Fruit fly (Drosophila melanogaster) whole organism, embryonic: ENCODE data around the gene CG45002.

Experiments
- B-H1 ChIP-seq: fragments of 200-800 bp; sonication (Bioruptor generic); IDR thresholded peaks from 3 replicates; pipeline ENCODE4 v1.3.6; 2022; ENCODE audit warnings: missing biosample characterization, missing genetic modification characterization
- Bdp1 ChIP-seq: fragments of 200-800 bp; sonication (Bioruptor generic); optimal IDR thresholded peaks from 3 replicates; lab custom pipeline; 2016; ENCODE audit warnings: missing biosample characterization, missing genetic modification characterization
- Blimp-1 ChIP-seq: fragments of 200-800 bp; sonication (Bioruptor generic); optimal IDR thresholded peaks from 3 replicates; lab custom pipeline; 2018; ENCODE audit warnings: missing biosample characterization, missing genetic modification characterization, mild to moderate bottlenecking, moderate library complexity, missing genetic modification reagents
- CG10654 ChIP-seq: fragments of 200-800 bp; sonication (Bioruptor generic); optimal IDR thresholded peaks from 2 replicates; lab custom pipeline; 2016; ENCODE audit warnings: missing biosample characterization, missing genetic modification characterization
- CG11398 ChIP-seq: fragments of 200-800 bp; sonication (Bioruptor generic); optimal IDR thresholded peaks from 2 replicates; lab custom pipeline; 2016; ENCODE audit warnings: missing biosample characterization, missing genetic modification characterization
- CG13624 ChIP-seq: fragments of 200-800 bp; sonication (Bioruptor generic); optimal IDR thresholded peaks from 2 replicates; lab custom pipeline; 2016; ENCODE audit warnings: missing biosample characterization, missing genetic modification characterization
- CG14710 ChIP-seq: fragments of 200-800 bp; sonication (Bioruptor generic); optimal IDR thresholded peaks from 3 replicates; lab custom pipeline; 2019; ENCODE audit warnings: missing biosample characterization, mild to moderate bottlenecking, missing genetic modification characterization, moderate library complexity
- CG14860 ChIP-seq: fragments of 200-800 bp; sonication (Bioruptor generic); IDR thresholded peaks from 3 replicates; pipeline ENCODE4 v1.3.6; 2022; ENCODE audit warnings: missing biosample characterization, missing genetic modification characterization; ENCODE audit not compliant: partially characterized antibody
- CG15514 ChIP-seq: fragments of 200-800 bp; sonication (Bioruptor generic); optimal IDR thresholded peaks from 3 replicates; lab custom pipeline; 2017; ENCODE audit warnings: missing biosample characterization, missing genetic modification characterization, mild to moderate bottlenecking, moderate library complexity, missing genetic modification reagents
- CG17568 ChIP-seq: fragments of 200-800 bp; sonication (Bioruptor generic); optimal IDR thresholded peaks from 2 replicates; lab custom pipeline; 2018; ENCODE audit warnings: missing biosample characterization, mild to moderate bottlenecking, missing genetic modification characterization, moderate library complexity
- CG17912 ChIP-seq: fragments of 200-800 bp; sonication (Bioruptor generic); optimal IDR thresholded peaks from 2 replicates; lab custom pipeline; 2018; ENCODE audit warnings: missing biosample characterization, mild to moderate bottlenecking, missing genetic modification characterization
- CG32532 ChIP-seq: fragments of 200-800 bp; sonication (Bioruptor generic); IDR thresholded peaks from 2 replicates; pipeline ENCODE4 v1.3.6; 2022; ENCODE audit warnings: missing biosample characterization, missing genetic modification characterization
- CG34224 ChIP-seq: fragments of 200-800 bp; sonication (Bioruptor generic); IDR thresholded peaks from 3 replicates; pipeline ENCODE4 v1.3.6; 2022; ENCODE audit warnings: missing biosample characterization, missing genetic modification characterization; ENCODE audit not compliant: partially characterized antibody
- CG3847 ChIP-seq: fragments of 200-800 bp; sonication (Bioruptor generic); IDR thresholded peaks from 2 replicates; pipeline ENCODE4 v1.3.6; 2022; ENCODE audit warnings: missing biosample characterization, missing genetic modification characterization
- CG3995 ChIP-seq: fragments of 200-800 bp; sonication (Bioruptor generic); optimal IDR thresholded peaks from 3 replicates; lab custom pipeline; 2016; ENCODE audit warnings: missing biosample characterization, missing genetic modification characterization
- CG7786 ChIP-seq: fragments of 200-800 bp; sonication (Bioruptor generic); optimal IDR thresholded peaks from 2 replicates; lab custom pipeline; 2016; ENCODE audit warnings: missing biosample characterization, missing genetic modification characterization
- CG8089 ChIP-seq: fragments of 200-800 bp; sonication (Bioruptor generic); optimal IDR thresholded peaks from 3 replicates; lab custom pipeline; 2016; ENCODE audit warnings: missing biosample characterization, missing genetic modification characterization
- CG8765 ChIP-seq: fragments of 200-800 bp; sonication (Bioruptor generic); IDR thresholded peaks from 2 replicates; pipeline ENCODE4 v1.3.6; 2022; ENCODE audit warnings: missing biosample characterization, missing genetic modification characterization
- Chrac-16 ChIP-seq: fragments of 200-800 bp; sonication (Bioruptor generic); optimal IDR thresholded peaks from 3 replicates; lab custom pipeline; 2016; ENCODE audit warnings: missing biosample characterization, missing genetic modification characterization
- Deaf1 ChIP-seq: fragments of 200-800 bp; optimal IDR thresholded peaks from 3 replicates; lab custom pipeline; 2019; ENCODE audit warnings: missing biosample characterization, mild to moderate bottlenecking, missing genetic modification characterization, moderate library complexity
- Doc3 ChIP-seq: fragments of 200-800 bp; sonication (Bioruptor generic); IDR thresholded peaks from 3 replicates; pipeline ENCODE4 v1.3.6; 2022; ENCODE audit warnings: missing biosample characterization, missing genetic modification characterization; ENCODE audit not compliant: partially characterized antibody
- Dp ChIP-seq: fragments of 200-800 bp; sonication (Bioruptor generic); optimal IDR thresholded peaks from 2 replicates; lab custom pipeline; 2018; ENCODE audit warnings: missing biosample characterization, mild to moderate bottlenecking, missing genetic modification characterization, moderate library complexity
- E2f2 ChIP-seq: fragments of 200-800 bp; sonication (Bioruptor generic); IDR thresholded peaks from 2 replicates; pipeline ENCODE4 v1.3.6; 2022; ENCODE audit warnings: missing biosample characterization, missing genetic modification characterization
- Lim3 ChIP-seq: fragments of 200-800 bp; sonication (Bioruptor generic); IDR thresholded peaks from 2 replicates; pipeline ENCODE4 v1.3.6; 2022; ENCODE audit warnings: missing biosample characterization, missing genetic modification characterization
- MESR4 ChIP-seq: fragments of 200-800 bp; sonication (Bioruptor generic); optimal IDR thresholded peaks from 2 replicates; lab custom pipeline; 2018; ENCODE audit warnings: missing biosample characterization, mild to moderate bottlenecking, missing genetic modification characterization, moderate library complexity
- Med ChIP-seq: fragments of 200-800 bp; sonication (Bioruptor generic); peaks from one replicate; lab custom pipeline; 2016; ENCODE audit warnings: missing biosample characterization, missing genetic modification characterization, mild to moderate bottlenecking, inconsistent platforms, moderate library complexity
- Nf-YA ChIP-seq: fragments of 200-800 bp; sonication (Bioruptor generic); IDR thresholded peaks from 2 replicates; pipeline ENCODE4 v1.3.6; 2022; ENCODE audit warnings: missing biosample characterization, missing genetic modification characterization
- Nf-YC ChIP-seq: fragments of 200-800 bp; optimal IDR thresholded peaks from 3 replicates; lab custom pipeline; 2019; ENCODE audit warnings: missing biosample characterization, mild to moderate bottlenecking, missing genetic modification characterization, moderate library complexity
- amos ChIP-seq: fragments of 200-800 bp; sonication (Bioruptor generic); IDR thresholded peaks from 2 replicates; pipeline ENCODE4 v1.3.6; 2022; ENCODE audit warnings: missing biosample characterization, missing genetic modification characterization; ENCODE audit not compliant: partially characterized antibody
- gfzf ChIP-seq: fragments of 200-800 bp; sonication (Bioruptor generic); optimal IDR thresholded peaks from 2 replicates; lab custom pipeline; 2016; ENCODE audit warnings: missing biosample characterization, mild to moderate bottlenecking, missing genetic modification characterization, moderate library complexity
- gsb ChIP-seq: fragments of 200-800 bp; sonication (Bioruptor generic); IDR thresholded peaks from 2 replicates; pipeline ENCODE4 v1.3.6; 2022; ENCODE audit warnings: missing biosample characterization, missing genetic modification characterization
- hb ChIP-seq: fragments of 200-800 bp; sonication (Bioruptor generic); IDR thresholded peaks from 3 replicates; pipeline ENCODE4 v1.3.6; 2022; ENCODE audit warnings: missing biosample characterization, missing genetic modification characterization; ENCODE audit not compliant: partially characterized antibody
- kah ChIP-seq: fragments of 200-800 bp; sonication (Bioruptor generic); optimal IDR thresholded peaks from 2 replicates; lab custom pipeline; 2018; ENCODE audit warnings: missing biosample characterization, mild to moderate bottlenecking, missing genetic modification characterization
- ken ChIP-seq: fragments of 200-800 bp; sonication (Bioruptor generic); IDR thresholded peaks from 3 replicates; pipeline ENCODE4 v1.3.6; 2022; ENCODE audit warnings: missing biosample characterization, missing genetic modification characterization
- lola ChIP-seq, 3 experiments: fragments of >200 bp in 2 of 3; fragments of 200-800 bp in 1 of 3; sonication (Bioruptor generic) in 1 of 3; optimal IDR thresholded peaks; 2 replicates each; lab custom pipeline; 2017 to 2019; ENCODE audit warnings: missing biosample characterization in 3 of 3, missing genetic modification characterization in 3 of 3, mild to moderate bottlenecking in 1 of 3, moderate library complexity in 1 of 3
- luna ChIP-seq: fragments of 200-800 bp; sonication (Bioruptor generic); optimal IDR thresholded peaks from 2 replicates; lab custom pipeline; 2016; ENCODE audit warnings: missing biosample characterization, missing genetic modification characterization
- nom ChIP-seq: fragments of 200-800 bp; sonication (Bioruptor generic); optimal IDR thresholded peaks from 2 replicates; lab custom pipeline; 2017; ENCODE audit warnings: missing biosample characterization, missing genetic modification characterization, mild to moderate bottlenecking, moderate library complexity, missing genetic modification reagents
- otp ChIP-seq: fragments of 200-800 bp; sonication (Bioruptor generic); IDR thresholded peaks from 3 replicates; pipeline ENCODE4, ENCODE4 v1.3.6; 2022; ENCODE audit warnings: missing biosample characterization, missing genetic modification characterization
- p53 ChIP-seq: fragments of 200-800 bp; sonication (Bioruptor generic); optimal IDR thresholded peaks from 2 replicates; lab custom pipeline; 2016; ENCODE audit warnings: missing biosample characterization, missing genetic modification characterization
- pzg ChIP-seq: fragments of 200-800 bp; sonication (Bioruptor generic); optimal IDR thresholded peaks from 3 replicates; lab custom pipeline; 2018; ENCODE audit warnings: missing biosample characterization, mild to moderate bottlenecking, missing genetic modification characterization, moderate library complexity
- sens ChIP-seq: fragments of 200-800 bp; sonication (Bioruptor generic); peaks from one replicate; lab custom pipeline; 2016; ENCODE audit warnings: missing biosample characterization, missing genetic modification characterization
- sisA ChIP-seq: fragments of 200-800 bp; sonication (Bioruptor generic); IDR thresholded peaks from 2 replicates; pipeline ENCODE4 v1.3.6; 2022; ENCODE audit warnings: missing biosample characterization, missing genetic modification characterization
- slbo ChIP-seq: fragments of 200-800 bp; sonication (Bioruptor generic); IDR thresholded peaks from 2 replicates; pipeline ENCODE4 v1.3.6; 2022; ENCODE audit warnings: missing biosample characterization, missing genetic modification characterization
- slp2 ChIP-seq: fragments of 200-800 bp; sonication (Bioruptor generic); optimal IDR thresholded peaks from 2 replicates; lab custom pipeline; 2016; ENCODE audit warnings: missing biosample characterization, missing genetic modification characterization
- tx ChIP-seq: fragments of 200-800 bp; sonication (Bioruptor generic); optimal IDR thresholded peaks from 2 replicates; lab custom pipeline; 2016; ENCODE audit warnings: missing biosample characterization, missing genetic modification characterization
- usp ChIP-seq: fragments of >200 bp; optimal IDR thresholded peaks from 2 replicates; lab custom pipeline; 2017; ENCODE audit warnings: missing biosample characterization, missing genetic modification characterization

Gene CG45002

dm6 chrX:16942735-16943514 lies 123.6 kb downstream of the CG45002 start, which contains the start of the genes CG13001 and RhoGAP15B (continued):
- peak; percentile 43 for TF ChIP-seq Med
- no peak for TF ChIP-seq sisA (GFP tag; lab: Robert Waterston, UW)
- no peak for TF ChIP-seq CG17568
- no peak for TF ChIP-seq slbo
- peak; percentile 55; the same call in 1 of the 3 replicates for TF ChIP-seq CG14860 (GFP tag; lab: Robert Waterston, UW)
- TF ChIP-seq CG17912 (GFP tag; lab: Kevin White, UChicago) = no peak
- no peak for TF ChIP-seq otp (GFP tag; lab: Robert Waterston, UW)
- no peak for TF ChIP-seq Bdp1 (GFP tag; lab: Kevin White, UChicago)
- no peak for TF ChIP-seq CG32532 (GFP tag; lab: Robert Waterston, UW)
- no peak for TF ChIP-seq CG10654 (GFP tag; lab: Kevin White, UChicago)
- TF ChIP-seq Doc3 (GFP tag; lab: Robert Waterston, UW) = peak; percentile 58; the same call in 1 of the 3 replicates
- no peak for TF ChIP-seq luna (GFP tag; lab: Kevin White, UChicago)
- no peak for TF ChIP-seq kah
- no peak for TF ChIP-seq Lim3 (GFP tag; lab: Robert Waterston, UW)
- peak; percentile 25 for TF ChIP-seq CG15514 (GFP tag; lab: Kevin White, UChicago)
- TF ChIP-seq Deaf1 (tag; lab: Kevin White, UChicago) = peak; percentile 17
- TF ChIP-seq gsb (GFP tag; lab: Robert Waterston, UW) = no peak
- TF ChIP-seq Nf-YA (GFP tag; lab: Robert Waterston, UW) = no peak
- TF ChIP-seq CG8765 (GFP tag; lab: Robert Waterston, UW) = no peak
- peak; percentile 37 for TF ChIP-seq CG14710 (tag; lab: Kevin White, UChicago)
- no peak for TF ChIP-seq CG3995 (GFP tag; lab: Kevin White, UChicago)
- no peak for TF ChIP-seq usp (GFP tag; lab: Kevin White, UChicago)
- no peak for TF ChIP-seq Chrac-16 (GFP tag; lab: Kevin White, UChicago)
- peak; percentile 56 for TF ChIP-seq Dp (GFP tag; lab: Kevin White, UChicago)
- TF ChIP-seq, all 482 proteins: peak for 71

- TF ChIP-seq CG13624 = no peak
- no peak for TF ChIP-seq CG32532 (GFP tag; lab: Robert Waterston, UW)
- TF ChIP-seq CG11398 (GFP tag; lab: Kevin White, UChicago) = no peak
- peak; percentile 74 for TF ChIP-seq CG15514 (GFP tag; lab: Kevin White, UChicago)
- peak; percentile 50 for TF ChIP-seq sens
- TF ChIP-seq Nf-YC = no peak
- peak; percentile 70 for TF ChIP-seq E2f2 (GFP tag; lab: Robert Waterston, UW)
- peak; percentile 28; the same call in 1 of the 2 replicates for TF ChIP-seq amos (GFP tag; lab: Robert Waterston, UW)
- no peak for TF ChIP-seq slp2 (GFP tag; lab: Kevin White, UChicago)
- no peak for TF ChIP-seq ken
- TF ChIP-seq lola (GFP tag; optimal IDR thresholded peaks at IDR 0.05; lab: Kevin White, UChicago) = no peak
- TF ChIP-seq gsb (GFP tag; lab: Robert Waterston, UW) = no peak
- TF ChIP-seq gfzf (GFP tag; lab: Kevin White, UChicago) = peak; percentile 71
- TF ChIP-seq Blimp-1 (GFP tag; lab: Kevin White, UChicago) = peak; percentile 88
- TF ChIP-seq CG34224 = peak; percentile 15; the same call in 1 of the 3 replicates
- TF ChIP-seq CG7786 (GFP tag; lab: Kevin White, UChicago) = no peak
- TF ChIP-seq nom (GFP tag; lab: Kevin White, UChicago) = peak; percentile 36
- TF ChIP-seq B-H1 = no peak
- TF ChIP-seq CG8089 (GFP tag; lab: Kevin White, UChicago) = no peak
- no peak for TF ChIP-seq CG17912 (GFP tag; lab: Kevin White, UChicago)
- TF ChIP-seq hb (GFP tag; lab: Robert Waterston, UW) = no peak
- TF ChIP-seq Deaf1 (tag; lab: Kevin White, UChicago) = peak; percentile 24
- peak; percentile 41 for TF ChIP-seq pzg (GFP tag; lab: Kevin White, UChicago)
- peak; percentile 18 for TF ChIP-seq MESR4
- no peak for TF ChIP-seq p53
- no peak for TF ChIP-seq CG3847
- TF ChIP-seq tx (GFP tag; lab: Kevin White, UChicago) = no peak
Observed at dm6 chrX:16940426-16941058, 126.0 kb downstream of the CG45002 start, which contains the start of gene wus. wus (minus strand) TSS chrX:16940873.
